Fruit fly (Drosophila melanogaster): ENCODE data around the gene CG1236.

The CG1236 gene

dm6 chr3R:5736305-5736869, at the start of gene CG1236, which contains the start of gene CG2100 (continued):
- TF ChIP-seq CG34376 (GFP tag; optimal IDR thresholded peaks at IDR 0.05) (no peak), kah (GFP tag; optimal IDR thresholded peaks at IDR 0.05) (peak; percentile 85), Usf (GFP tag; optimal IDR thresholded peaks at IDR 0.05) (peak; percentile 77), phol (tag; optimal IDR thresholded peaks at IDR 0.05) (peak; percentile 91), nerfin-1 (tag; optimal IDR thresholded peaks at IDR 0.05) (peak; percentile 79), trem (tag; optimal IDR thresholded peaks at IDR 0.05) (peak; percentile 82), CG11093 (GFP tag; IDR thresholded peaks at IDR 0.05) (0 out of 3 replicates have a peak, but pooled peaks have one; percentile 51), h (optimal IDR thresholded peaks at IDR 0.05) (no peak), CG12071 (GFP tag; optimal IDR thresholded peaks at IDR 0.05) (no peak), sqz (GFP tag; optimal IDR thresholded peaks at IDR 0.05) (no peak), MBD-R2 (GFP tag; IDR thresholded peaks at IDR 0.05) (peak; percentile 72), CG16813 (GFP tag; IDR thresholded peaks at IDR 0.05; ENCODE audit: partially characterized antibody) (no peak), grn (GFP tag; optimal IDR thresholded peaks at IDR 0.05) (no peak), salm (tag; optimal IDR thresholded peaks at IDR 0.05) (peak; percentile 80), bsh (GFP tag; optimal IDR thresholded peaks at IDR 0.05) (peak; percentile 73 to 89), CG3726 (GFP tag; IDR thresholded peaks at IDR 0.05) (peak; percentile 73; the same call in 2 of the 3 replicates), btn (GFP tag; optimal IDR thresholded peaks at IDR 0.05) (peak; percentile 3), CG8944 (GFP tag; optimal IDR thresholded peaks at IDR 0.05) (peak; percentile 40), Mrtf (GFP tag; IDR thresholded peaks at IDR 0.05) (peak; percentile 59; the same call in 1 of the 3 replicates), CG12104 (GFP tag; optimal IDR thresholded peaks at IDR 0.05) (peak; percentile 71), Blimp-1 (GFP tag; optimal IDR thresholded peaks at IDR 0.05) (peak; percentile 83), lbe (GFP tag; optimal IDR thresholded peaks at IDR 0.05) (peak; percentile 53), mam (GFP tag; optimal IDR thresholded peaks at IDR 0.05) (peak; percentile 53), CG32772 (GFP tag; IDR thresholded peaks at IDR 0.05) (peak; percentile 46; the same call in 1 of the 2 replicates), CG7556 (GFP tag; optimal IDR thresholded peaks at IDR 0.05) (peak; percentile 91), CG31224 (GFP tag; IDR thresholded peaks at IDR 0.05) (peak; percentile 72; the same call in 1 of the 2 replicates), CG30431 (GFP tag; optimal IDR thresholded peaks at IDR 0.05) (peak; percentile 82), nmo (GFP tag; optimal IDR thresholded peaks at IDR 0.05) (peak; percentile 95), hth (optimal IDR thresholded peaks at IDR 0.05) (no peak), CG7987 (GFP tag; optimal IDR thresholded peaks at IDR 0.05) (peak; percentile 26), Atf-2 (GFP tag; optimal IDR thresholded peaks at IDR 0.05) (peak; percentile 31), CG9727 (GFP tag; optimal IDR thresholded peaks at IDR 0.05) (peak; percentile 94), dmrt99B (tag; optimal IDR thresholded peaks at IDR 0.05) (peak; percentile 90), CG12155 (GFP tag; optimal IDR thresholded peaks at IDR 0.05) (peak; percentile 70), cwo (GFP tag; optimal IDR thresholded peaks at IDR 0.05) (peak; percentile 73), dmrt11E (tag; optimal IDR thresholded peaks at IDR 0.05) (peak; percentile 91), Six4 (GFP tag; optimal IDR thresholded peaks at IDR 0.05) (peak; percentile 78), chif (GFP tag; optimal IDR thresholded peaks at IDR 0.05) (peak; percentile 34 to 51), ac (GFP tag; optimal IDR thresholded peaks at IDR 0.05) (peak; percentile 60), CG34224 (GFP tag; IDR thresholded peaks at IDR 0.05; ENCODE audit: partially characterized antibody) (no peak), dimm (GFP tag; IDR thresholded peaks at IDR 0.05) (peak; percentile 43; the same call in 1 of the 2 replicates), Gsc (GFP tag; IDR thresholded peaks at IDR 0.05) (no peak), pros (GFP tag; optimal IDR thresholded peaks at IDR 0.05) (no peak), Poxn (GFP tag; IDR thresholded peaks at IDR 0.05) (no peak), Dad (GFP tag; optimal IDR thresholded peaks at IDR 0.05) (no peak), Dll (GFP tag; IDR thresholded peaks at IDR 0.05; ENCODE audit: partially characterized antibody) (no peak), CG7928 (GFP tag; optimal IDR thresholded peaks at IDR 0.05) (peak; percentile 32), CG2116 (GFP tag; optimal IDR thresholded peaks at IDR 0.05) (peak; percentile 69), Abd-B (GFP tag; optimal IDR thresholded peaks at IDR 0.05) (peak; percentile 85), CG10979 (tag; optimal IDR thresholded peaks at IDR 0.05) (peak; percentile 90)

All from whole organism, embryonic.